Worm (Caenorhabditis elegans): ENCODE results near the gene K11G9.5.

Gene K11G9.5

ce11 chrV:6711071-6711470, 22.8 kb upstream of the K11G9.5 start:
- TF ChIP-seq rpc-1 (optimal IDR thresholded peaks at IDR 0.05) = peak; percentile 23
- peak; percentile 60 for TF ChIP-seq rpc-1 (tag; optimal IDR thresholded peaks at IDR 0.05)
- peak; percentile 30; the same call in 1 of the 2 replicates for TF ChIP-seq madf-8 (GFP tag; conservative IDR thresholded peaks at IDR 0.05)
- TF ChIP-seq B0261.1 (tag; optimal IDR thresholded peaks at IDR 0.05) = peak; percentile 60
- TF ChIP-seq attf-3 (GFP tag; conservative IDR thresholded peaks at IDR 0.05) = peak; percentile 50; the same call in 1 of the 2 replicates
- 0 out of 2 replicates have a peak, but pooled peaks have one; percentile 39 for TF ChIP-seq D2030.7 (GFP tag; IDR thresholded peaks at IDR 0.05)
- peak; percentile 63; the same call in 1 of the 2 replicates for TF ChIP-seq madf-6 (GFP tag; IDR thresholded peaks at IDR 0.05)
- peak; percentile 56; the same call in 1 of the 2 replicates for TF ChIP-seq hmg-1.2 (GFP tag; IDR thresholded peaks at IDR 0.05)
- peak; percentile 83 for TF ChIP-seq tbp1 (GFP tag; optimal IDR thresholded peaks at IDR 0.05)

- TF ChIP-seq efl-1 (GFP tag; optimal IDR thresholded peaks at IDR 0.05) = peak; percentile 26
- TF ChIP-seq unc-130 (GFP tag; optimal IDR thresholded peaks at IDR 0.05) = no peak
- peak; percentile 47 for TF ChIP-seq lsl-1 (GFP tag; optimal IDR thresholded peaks at IDR 0.05)
- TF ChIP-seq madf-8 (GFP tag; conservative IDR thresholded peaks at IDR 0.05) = peak; percentile 59; the same call in 1 of the 2 replicates
- TF ChIP-seq attf-3 (GFP tag; conservative IDR thresholded peaks at IDR 0.05) = peak; percentile 90
- no peak for TF ChIP-seq Y95B8A.8 (GFP tag; IDR thresholded peaks at IDR 0.05)
- peak; percentile 75 for TF ChIP-seq madf-6 (GFP tag; IDR thresholded peaks at IDR 0.05)
Measured at ce11 chrV:6710462-6710861, 22.2 kb upstream of the K11G9.5 start, which contains the start of gene sna-1. sna-1 (minus strand) TSS chrV:6710679.

ce11 chrV:6709050-6709683, 20.9 kb upstream of the K11G9.5 start, which contains the start of gene dlst-1:
dlst-1 (minus strand) TSS chrV:6709101.
- TF ChIP-seq bed-1 (GFP tag; IDR thresholded peaks at IDR 0.05) = no peak
- no peak for TF ChIP-seq lin-26 (GFP tag; IDR thresholded peaks at IDR 0.05)
- TF ChIP-seq hrde-1 (tag; optimal IDR thresholded peaks at IDR 0.05; ENCODE audit: borderline replicate concordance) = no peak
- TF ChIP-seq xnd-1 (tag; optimal IDR thresholded peaks at IDR 0.05) = peak; percentile 49
- no peak for TF ChIP-seq B0019.2 (GFP tag; conservative IDR thresholded peaks at IDR 0.05)
- TF ChIP-seq madf-8 (GFP tag; conservative IDR thresholded peaks at IDR 0.05) = peak; percentile 35
- no peak for TF ChIP-seq attf-6 (GFP tag; IDR thresholded peaks at IDR 0.05)
- TF ChIP-seq die-1 (tag; optimal IDR thresholded peaks at IDR 0.05) = no peak
- no peak for TF ChIP-seq cebp-2 (GFP tag; IDR thresholded peaks at IDR 0.05)
- TF ChIP-seq hlh-26 (GFP tag; conservative IDR thresholded peaks at IDR 0.05) = no peak
- TF ChIP-seq mel-28 (tag; optimal IDR thresholded peaks at IDR 0.05; ENCODE audit: borderline replicate concordance) = no peak
- TF ChIP-seq dpff-1 (tag; optimal IDR thresholded peaks at IDR 0.05) = no peak
- TF ChIP-seq ama-1 (optimal IDR thresholded peaks at IDR 0.05) = no peak
- no peak for TF ChIP-seq ama-1 (GFP tag; optimal IDR thresholded peaks at IDR 0.05)
- peak; percentile 12 for TF ChIP-seq nhr-80 (tag; optimal IDR thresholded peaks at IDR 0.05)
- peak; percentile 17; the same call in 1 of the 2 replicates for TF ChIP-seq ekl-4 (GFP tag; IDR thresholded peaks at IDR 0.05)
- peak; percentile 47 for TF ChIP-seq lin-54 (GFP tag; optimal IDR thresholded peaks at IDR 0.05)
- TF ChIP-seq gei-17 (GFP tag; optimal IDR thresholded peaks at IDR 0.05) = no peak
- TF ChIP-seq egl-44 (GFP tag; IDR thresholded peaks at IDR 0.05) = no peak
- TF ChIP-seq zim-3 (tag; optimal IDR thresholded peaks at IDR 0.05) = peak; percentile 43
- TF ChIP-seq B0261.1 (tag; optimal IDR thresholded peaks at IDR 0.05) = peak; percentile 24
- no peak for TF ChIP-seq atf-7 (tag; optimal IDR thresholded peaks at IDR 0.05)
- TF ChIP-seq F52B5.7 (tag; optimal IDR thresholded peaks at IDR 0.05) = peak; percentile 10
- TF ChIP-seq ceh-40 (GFP tag; IDR thresholded peaks at IDR 0.05) = 0 out of 2 replicates have a peak, but pooled peaks have one; percentile 5
- TF ChIP-seq madf-3 (GFP tag; IDR thresholded peaks at IDR 0.05) = no peak
- no peak for TF ChIP-seq F22D6.2 (tag; optimal IDR thresholded peaks at IDR 0.05)
- peak; percentile 8 for TF ChIP-seq somi-1 (GFP tag; optimal IDR thresholded peaks at IDR 0.05)
- 0 out of 2 replicates have a peak, but pooled peaks have one; percentile 21 for TF ChIP-seq hmg-1.2 (GFP tag; IDR thresholded peaks at IDR 0.05)
- TF ChIP-seq let-607 (tag; optimal IDR thresholded peaks at IDR 0.05) = no peak
- peak; percentile 6 for TF ChIP-seq sptf-2 (GFP tag; optimal IDR thresholded peaks at IDR 0.05)
- TF ChIP-seq nhr-120 (GFP tag; IDR thresholded peaks at IDR 0.05) = no peak
- TF ChIP-seq B0035.1 (tag; optimal IDR thresholded peaks at IDR 0.05) = no peak
- no peak for TF ChIP-seq nhr-179 (tag; optimal IDR thresholded peaks at IDR 0.05)
- no peak for TF ChIP-seq Y95B8A.8 (GFP tag; IDR thresholded peaks at IDR 0.05)
- peak; percentile 65 for TF ChIP-seq repo-1 (tag; optimal IDR thresholded peaks at IDR 0.05)
- TF ChIP-seq ztf-25 (GFP tag; IDR thresholded peaks at IDR 0.05) = no peak
